Worm (Caenorhabditis elegans): ENCODE data around the gene sre-39.

- TF ChIP-seq him-1 (tag; optimal IDR thresholded peaks at IDR 0.05), result no peak
- no peak for TF ChIP-seq dao-5 (tag; optimal IDR thresholded peaks at IDR 0.05)
Measured at ce11 chrII:4696055-4696454, 9.0 kb downstream of the sre-39 start.
